Worm (Caenorhabditis elegans): ENCODE data around the gene srp-8.

The srp-8 gene

DNA sequence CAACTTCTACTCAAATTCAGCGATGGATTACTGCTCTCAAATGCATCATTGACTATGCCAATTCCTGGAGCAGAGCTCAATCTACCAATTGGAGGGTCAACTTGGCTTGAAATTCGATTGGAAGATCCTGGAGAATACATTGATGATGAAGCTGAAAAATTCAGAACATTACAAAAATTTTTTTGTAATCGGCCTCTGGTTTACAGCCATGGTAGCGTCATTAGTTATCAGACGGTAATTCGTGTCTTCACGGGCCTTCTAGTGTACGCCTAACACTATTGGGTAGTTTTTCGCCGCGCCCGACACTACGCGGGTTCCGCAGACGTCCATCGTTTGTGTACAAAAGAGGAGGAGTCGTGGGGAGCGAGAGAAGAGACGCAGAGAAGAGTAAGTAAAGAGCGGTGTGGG, 45.2 kb downstream of the srp-8 start:
- peak; percentile 73 for TF ChIP-seq ama-1 (optimal IDR thresholded peaks at IDR 0.05)
- TF ChIP-seq ceh-13 (GFP tag; optimal IDR thresholded peaks at IDR 0.05) = no peak
- TF ChIP-seq hmbx-1 (tag; optimal IDR thresholded peaks at IDR 0.05) = no peak
- TF ChIP-seq ets-7 (tag; optimal IDR thresholded peaks at IDR 0.05) = no peak
- no peak for TF ChIP-seq tbx-37 (GFP tag; conservative IDR thresholded peaks at IDR 0.05)
- peak; percentile 30; the same call in 1 of the 2 replicates for TF ChIP-seq tbx-11 (GFP tag; IDR thresholded peaks at IDR 0.05)
- TF ChIP-seq F13C5.2 (tag; optimal IDR thresholded peaks at IDR 0.05) = peak; percentile 57
- TF ChIP-seq hmg-4 (GFP tag; optimal IDR thresholded peaks at IDR 0.05) = peak; percentile 23
- TF ChIP-seq aly-1 (tag; optimal IDR thresholded peaks at IDR 0.05) = peak; percentile 8
- no peak for TF ChIP-seq tra-4 (tag; optimal IDR thresholded peaks at IDR 0.05)

DNA sequence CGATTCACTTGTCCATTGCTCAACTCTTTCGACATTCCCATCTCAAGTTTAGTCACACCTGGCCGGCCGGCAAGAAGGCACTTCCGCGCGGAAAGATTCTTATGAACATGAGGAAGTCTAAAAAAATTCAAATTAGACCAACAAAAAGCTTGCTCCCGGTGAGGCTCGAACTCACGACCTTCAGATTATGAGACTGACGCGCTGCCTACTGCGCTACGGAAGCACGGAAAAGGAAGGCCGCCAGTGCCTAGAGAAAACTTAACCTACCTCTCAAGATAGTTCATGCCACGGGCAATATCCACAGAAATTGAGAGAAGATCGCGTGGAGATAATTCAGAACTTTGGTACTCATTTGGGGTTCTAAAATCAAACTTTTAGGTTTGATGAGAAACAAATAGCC, 46.6 kb downstream of the srp-8 start:
- TF ChIP-seq B0310.2 (tag; optimal IDR thresholded peaks at IDR 0.05) (no peak), ets-7 (tag; optimal IDR thresholded peaks at IDR 0.05) (no peak), scrt-1 (GFP tag; IDR thresholded peaks at IDR 0.05) (peak; percentile 60; the same call in 1 of the 2 replicates), flt-1 (GFP tag; IDR thresholded peaks at IDR 0.05) (0 out of 2 replicates have a peak, but pooled peaks have one; percentile 44), hmg-4 (GFP tag; optimal IDR thresholded peaks at IDR 0.05) (peak; percentile 19), ama-1 (optimal IDR thresholded peaks at IDR 0.05) (no peak), tbx-37 (GFP tag; conservative IDR thresholded peaks at IDR 0.05) (0 out of 2 replicates have a peak, but pooled peaks have one; percentile 22)

DNA sequence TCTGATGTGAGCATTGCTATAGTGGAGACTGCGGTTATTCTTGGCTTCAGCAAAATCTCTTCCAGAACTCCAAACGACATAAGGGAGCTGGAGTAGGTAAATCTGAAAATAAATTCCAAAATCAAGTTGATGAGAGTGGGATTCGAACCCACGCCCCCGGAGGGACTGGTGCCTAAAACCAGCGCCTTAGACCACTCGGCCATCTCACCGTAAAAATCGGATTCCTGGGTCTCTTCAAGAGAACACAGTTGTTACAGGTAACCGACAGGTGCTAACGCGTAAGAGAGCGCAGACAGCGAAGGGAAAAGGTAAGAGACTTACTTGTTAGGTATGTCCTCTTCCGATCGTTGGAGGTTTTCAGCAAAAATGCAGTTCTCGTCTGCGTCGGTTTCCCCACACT, 51.8 kb downstream of the srp-8 start:
- TF ChIP-seq B0310.2 (tag; optimal IDR thresholded peaks at IDR 0.05) (no peak), tbx-11 (GFP tag; IDR thresholded peaks at IDR 0.05) (0 out of 2 replicates have a peak, but pooled peaks have one; percentile 48), sea-1 (GFP tag; conservative IDR thresholded peaks at IDR 0.05) (peak; percentile 68; the same call in 1 of the 2 replicates), ceh-13 (GFP tag; optimal IDR thresholded peaks at IDR 0.05) (peak; percentile 22), ama-1 (optimal IDR thresholded peaks at IDR 0.05) (no peak), ceh-36 (tag; optimal IDR thresholded peaks at IDR 0.05) (no peak), hnd-1 (tag; optimal IDR thresholded peaks at IDR 0.05) (peak; percentile 3), tra-4 (tag; optimal IDR thresholded peaks at IDR 0.05) (peak; percentile 27), aly-1 (tag; optimal IDR thresholded peaks at IDR 0.05) (peak; percentile 30), scrt-1 (GFP tag; IDR thresholded peaks at IDR 0.05) (peak; percentile 63; the same call in 1 of the 2 replicates)

All from whole organism, early embryonic.